Worm (Caenorhabditis elegans): ENCODE results near the gene top-2.
A peak's percentile ranks its signal among the peaks of the same experiment; 100 is the strongest.

- TF ChIP-seq hmbx-1 (tag; optimal IDR thresholded peaks at IDR 0.05): no peak
- TF ChIP-seq ama-1 (optimal IDR thresholded peaks at IDR 0.05): no peak
- TF ChIP-seq flt-1 (GFP tag; IDR thresholded peaks at IDR 0.05): no peak
- TF ChIP-seq tra-4 (tag; optimal IDR thresholded peaks at IDR 0.05): no peak
- TF ChIP-seq aly-1 (tag; optimal IDR thresholded peaks at IDR 0.05): no peak
- TF ChIP-seq B0310.2 (tag; optimal IDR thresholded peaks at IDR 0.05): no peak
- 0 out of 2 replicates have a peak, but pooled peaks have one; percentile 14 for TF ChIP-seq tbx-37 (GFP tag; conservative IDR thresholded peaks at IDR 0.05)
Measured at ce11 chrII:11890596-11890995, 15.6 kb downstream of the top-2 start.
